Fruit fly (Drosophila melanogaster): ENCODE measurements around the gene CG12170.

Gene CG12170

dm6 chr3R:5685269-5686048, 48.4 kb downstream of the CG12170 start, which contains the start of the genes Rab23 and plx:
Rab23 (minus strand) TSS chr3R:5685434.
plx (plus strand) TSS chr3R:5685855.
- TF ChIP-seq achi (GFP tag; optimal IDR thresholded peaks at IDR 0.05) (peak; percentile 67), svp (GFP tag) (no peak), esn (GFP tag; optimal IDR thresholded peaks at IDR 0.05) (no peak), Eip78C (GFP tag) (peak; percentile 61), acj6 (GFP tag; optimal IDR thresholded peaks at IDR 0.05) (peak; percentile 5), CG6276 (GFP tag; optimal IDR thresholded peaks at IDR 0.05) (no peak), ss (GFP tag; optimal IDR thresholded peaks at IDR 0.05) (no peak), CG11294 (GFP tag; IDR thresholded peaks at IDR 0.05) (no peak), CG7368 (GFP tag; optimal IDR thresholded peaks at IDR 0.05) (peak; percentile 7), CG16779 (tag; optimal IDR thresholded peaks at IDR 0.05) (no peak), CG15336 (GFP tag; IDR thresholded peaks at IDR 0.05) (no peak), CG9139 (GFP tag; optimal IDR thresholded peaks at IDR 0.05) (no peak), Smox (GFP tag; optimal IDR thresholded peaks at IDR 0.05) (peak; percentile 22), OdsH (GFP tag; optimal IDR thresholded peaks at IDR 0.05) (peak; percentile 14), Blimp-1 (GFP tag; optimal IDR thresholded peaks at IDR 0.05) (no peak), lz (GFP tag; optimal IDR thresholded peaks at IDR 0.05) (peak; percentile 33), CG8632 (GFP tag; optimal IDR thresholded peaks at IDR 0.05) (no peak), fkh (GFP tag; optimal IDR thresholded peaks at IDR 0.05) (peak; percentile 73), pdm3 (GFP tag; optimal IDR thresholded peaks at IDR 0.05) (peak; percentile 42), CG8319 (GFP tag; optimal IDR thresholded peaks at IDR 0.05) (no peak), net (GFP tag; optimal IDR thresholded peaks at IDR 0.05) (no peak), fd85E (GFP tag; optimal IDR thresholded peaks at IDR 0.05) (no peak), salr (GFP tag; optimal IDR thresholded peaks at IDR 0.05) (no peak), Eip75B (GFP tag; optimal IDR thresholded peaks at IDR 0.05) (no peak), CG11762 (GFP tag; optimal IDR thresholded peaks at IDR 0.05; ENCODE audit: insufficient read depth) (no peak), CG31627 (GFP tag; optimal IDR thresholded peaks at IDR 0.05) (peak; percentile 17), CG34406 (GFP tag; optimal IDR thresholded peaks at IDR 0.05) (no peak), CG10631 (GFP tag; optimal IDR thresholded peaks at IDR 0.05) (no peak), eg (GFP tag; IDR thresholded peaks at IDR 0.05) (0 out of 3 replicates have a peak, but pooled peaks have one; percentile 4), CG1621 (tag; optimal IDR thresholded peaks at IDR 0.05) (no peak), Hr38 (GFP tag; optimal IDR thresholded peaks at IDR 0.05) (no peak), Met (GFP tag; optimal IDR thresholded peaks at IDR 0.05) (peak; percentile 22), CG10669 (GFP tag; optimal IDR thresholded peaks at IDR 0.05) (no peak), CG32006 (GFP tag; optimal IDR thresholded peaks at IDR 0.05) (no peak), CG3032 (tag; optimal IDR thresholded peaks at IDR 0.05) (no peak), CG6163 (GFP tag; IDR thresholded peaks at IDR 0.05) (peak; percentile 10; the same call in 1 of the 3 replicates), Sox102F (GFP tag; optimal IDR thresholded peaks at IDR 0.05) (no peak)

dm6 chr3R:5686049-5686757, 49.2 kb downstream of the CG12170 start:
- peak; percentile 40 for TF ChIP-seq CG3032 (tag; optimal IDR thresholded peaks at IDR 0.05)
- no peak for TF ChIP-seq CG7368 (GFP tag; optimal IDR thresholded peaks at IDR 0.05)
- TF ChIP-seq pdm3 (GFP tag; optimal IDR thresholded peaks at IDR 0.05), result peak; percentile 51
- TF ChIP-seq CG6808 (GFP tag; optimal IDR thresholded peaks at IDR 0.05), result peak; percentile 46
- TF ChIP-seq CG6854 (GFP tag; optimal IDR thresholded peaks at IDR 0.05), result no peak
- peak; percentile 43 for TF ChIP-seq Eip75B (GFP tag; optimal IDR thresholded peaks at IDR 0.05)
- peak; percentile 52 for TF ChIP-seq Ets96B (tag; optimal IDR thresholded peaks at IDR 0.05)
- TF ChIP-seq Blimp-1 (GFP tag; optimal IDR thresholded peaks at IDR 0.05), result no peak
- peak; percentile 77 for TF ChIP-seq Eip78C (GFP tag)
- TF ChIP-seq fkh (GFP tag; optimal IDR thresholded peaks at IDR 0.05), result no peak
- peak; percentile 79 for TF ChIP-seq svp (GFP tag)
- peak; percentile 61 for TF ChIP-seq esn (GFP tag; optimal IDR thresholded peaks at IDR 0.05)
- TF ChIP-seq CG11902 (GFP tag; optimal IDR thresholded peaks at IDR 0.05), result no peak
- peak; percentile 18 to 29 for TF ChIP-seq ss (GFP tag; optimal IDR thresholded peaks at IDR 0.05)
- peak; percentile 34 for TF ChIP-seq CG10669 (GFP tag; optimal IDR thresholded peaks at IDR 0.05)
- peak; percentile 52 for TF ChIP-seq topi (GFP tag; optimal IDR thresholded peaks at IDR 0.05)
- no peak for TF ChIP-seq CG1621 (tag; optimal IDR thresholded peaks at IDR 0.05)
- TF ChIP-seq Hr39 (GFP tag; optimal IDR thresholded peaks at IDR 0.05), result peak; percentile 50
- peak; percentile 58 for TF ChIP-seq lz (GFP tag; optimal IDR thresholded peaks at IDR 0.05)
- TF ChIP-seq CG15336 (GFP tag; IDR thresholded peaks at IDR 0.05), result peak; percentile 31; the same call in 1 of the 2 replicates
- TF ChIP-seq Ets21C (GFP tag; optimal IDR thresholded peaks at IDR 0.05), result peak; percentile 9
- TF ChIP-seq achi (GFP tag; optimal IDR thresholded peaks at IDR 0.05), result peak; percentile 18
- TF ChIP-seq CG32006 (GFP tag; optimal IDR thresholded peaks at IDR 0.05), result peak; percentile 55
- TF ChIP-seq spab (GFP tag; optimal IDR thresholded peaks at IDR 0.05), result peak; percentile 16
- peak; percentile 53 for TF ChIP-seq CG31627 (GFP tag; optimal IDR thresholded peaks at IDR 0.05)
- no peak for TF ChIP-seq CG16779 (tag; optimal IDR thresholded peaks at IDR 0.05)
- no peak; the same call in 2 of the 3 replicates for TF ChIP-seq CG6163 (GFP tag; IDR thresholded peaks at IDR 0.05)

Measured in whole organism, prepupa.